Fruit fly (Drosophila melanogaster) whole organism, embryonic: ENCODE measurements around the gene stg.

Experiments used
- BEAF-32 ChIP-seq: fragments of 200-800 bp; sonication (Bioruptor generic); optimal IDR thresholded peaks from 3 replicates; lab custom pipeline; 2017; ENCODE audit warnings: missing biosample characterization, missing genetic modification characterization, mild to moderate bottlenecking, moderate library complexity, missing genetic modification reagents
- Bgb ChIP-seq: fragments of 200-800 bp; sonication (Bioruptor generic); IDR thresholded peaks from 2 replicates; pipeline ENCODE4 v1.3.6; 2022; ENCODE audit warnings: missing biosample characterization, missing genetic modification characterization; ENCODE audit not compliant: partially characterized antibody
- CG10267 ChIP-seq: fragments of 200-800 bp; sonication (Bioruptor generic); optimal IDR thresholded peaks from 2 replicates; lab custom pipeline; 2018; ENCODE audit warnings: missing biosample characterization, mild to moderate bottlenecking, missing genetic modification characterization, moderate library complexity
- CG11504 ChIP-seq: fragments of 200-800 bp; sonication (Bioruptor generic); optimal IDR thresholded peaks from 3 replicates; lab custom pipeline; 2019; ENCODE audit warnings: missing biosample characterization, mild to moderate bottlenecking, missing genetic modification characterization, moderate library complexity
- CG12236 ChIP-seq: fragments of 200-800 bp; sonication (Bioruptor generic); optimal IDR thresholded peaks from 2 replicates; lab custom pipeline; 2016; ENCODE audit warnings: missing biosample characterization, missing genetic modification characterization
- CG12299 ChIP-seq: fragments of 200-800 bp; sonication (Bioruptor generic); optimal IDR thresholded peaks from 2 replicates; lab custom pipeline; 2018; ENCODE audit warnings: missing biosample characterization, mild to moderate bottlenecking, missing genetic modification characterization
- CG12391 ChIP-seq: fragments of 200-800 bp; sonication (Bioruptor generic); optimal IDR thresholded peaks from 3 replicates; lab custom pipeline; 2018; ENCODE audit warnings: missing biosample characterization, mild to moderate bottlenecking, missing genetic modification characterization, moderate library complexity
- CG14710 ChIP-seq: fragments of 200-800 bp; sonication (Bioruptor generic); optimal IDR thresholded peaks from 3 replicates; lab custom pipeline; 2019; ENCODE audit warnings: missing biosample characterization, mild to moderate bottlenecking, missing genetic modification characterization, moderate library complexity
- CG14860 ChIP-seq: fragments of 200-800 bp; sonication (Bioruptor generic); IDR thresholded peaks from 3 replicates; pipeline ENCODE4 v1.3.6; 2022; ENCODE audit warnings: missing biosample characterization, missing genetic modification characterization; ENCODE audit not compliant: partially characterized antibody
- CG15514 ChIP-seq: fragments of 200-800 bp; sonication (Bioruptor generic); optimal IDR thresholded peaks from 3 replicates; lab custom pipeline; 2017; ENCODE audit warnings: missing biosample characterization, missing genetic modification characterization, mild to moderate bottlenecking, moderate library complexity, missing genetic modification reagents
- CG17186 ChIP-seq: fragments of 200-800 bp; sonication (Bioruptor generic); optimal IDR thresholded peaks from 3 replicates; lab custom pipeline; 2017; ENCODE audit warnings: missing biosample characterization, missing genetic modification reagents, missing genetic modification characterization
- CG17361 ChIP-seq: fragments of 200-800 bp; sonication (Bioruptor generic); IDR thresholded peaks from 3 replicates; pipeline ENCODE4 v1.3.6; 2022; ENCODE audit warnings: missing biosample characterization, missing genetic modification characterization
- CG17829 ChIP-seq: fragments of 200-800 bp; optimal IDR thresholded peaks from 2 replicates; lab custom pipeline; 2019; ENCODE audit warnings: missing biosample characterization, mild to moderate bottlenecking, missing genetic modification characterization, moderate library complexity
- CG18619 ChIP-seq: fragments of 200-800 bp; sonication (Bioruptor generic); optimal IDR thresholded peaks from 3 replicates; lab custom pipeline; 2017; ENCODE audit warnings: missing biosample characterization, mild to moderate bottlenecking, missing genetic modification characterization
- CG2116 ChIP-seq: fragments of 200-800 bp; sonication (Bioruptor generic); optimal IDR thresholded peaks from 3 replicates; lab custom pipeline; 2018; ENCODE audit warnings: missing biosample characterization, mild to moderate bottlenecking, missing genetic modification characterization
- CG2199 ChIP-seq: fragments of 200-800 bp; sonication (Bioruptor generic); IDR thresholded peaks from 3 replicates; pipeline ENCODE4 v1.3.6; 2022; ENCODE audit warnings: missing biosample characterization, missing genetic modification characterization
- CG2889 ChIP-seq: fragments of 200-800 bp; sonication (Bioruptor generic); IDR thresholded peaks from 3 replicates; pipeline ENCODE4 v1.3.6; 2022; ENCODE audit warnings: missing biosample characterization, missing genetic modification characterization
- CG31365 ChIP-seq: fragments of 200-800 bp; sonication (Bioruptor generic); optimal IDR thresholded peaks from 2 replicates; lab custom pipeline; 2018; ENCODE audit warnings: missing biosample characterization, mild to moderate bottlenecking, missing genetic modification characterization
- CG31441 ChIP-seq: fragments of 200-800 bp; sonication (Bioruptor generic); IDR thresholded peaks from 2 replicates; pipeline ENCODE4 v1.3.6; 2022; ENCODE audit warnings: missing biosample characterization, missing genetic modification characterization
- CG34422 ChIP-seq: fragments of 200-800 bp; sonication (Bioruptor generic); IDR thresholded peaks from 3 replicates; pipeline ENCODE4 v1.3.6; 2022; ENCODE audit warnings: missing biosample characterization, missing genetic modification characterization
- CG6791 ChIP-seq: fragments of 200-800 bp; sonication (Bioruptor generic); IDR thresholded peaks from 3 replicates; pipeline ENCODE4 v1.3.6; 2022; ENCODE audit warnings: missing biosample characterization, missing genetic modification characterization; ENCODE audit not compliant: partially characterized antibody
- CG7928 ChIP-seq: fragments of 200-800 bp; sonication (Bioruptor generic); optimal IDR thresholded peaks from 2 replicates; lab custom pipeline; 2017; ENCODE audit warnings: missing biosample characterization, mild to moderate bottlenecking, missing genetic modification characterization
- CG7963 ChIP-seq: fragments of 200-800 bp; sonication (Bioruptor generic); IDR thresholded peaks from 3 replicates; pipeline ENCODE4 v1.3.6; 2022; ENCODE audit warnings: missing biosample characterization, missing genetic modification characterization; ENCODE audit not compliant: partially characterized antibody
- CG8388 ChIP-seq: fragments of 200-800 bp; sonication (Bioruptor generic); optimal IDR thresholded peaks from 2 replicates; lab custom pipeline; 2019; ENCODE audit warnings: missing biosample characterization, mild to moderate bottlenecking, missing genetic modification characterization, moderate library complexity
- CG9609 ChIP-seq: fragments of 200-800 bp; sonication (Bioruptor generic); optimal IDR thresholded peaks from 3 replicates; lab custom pipeline; 2016; ENCODE audit warnings: missing biosample characterization, missing genetic modification characterization
- Dp ChIP-seq: fragments of 200-800 bp; sonication (Bioruptor generic); optimal IDR thresholded peaks from 2 replicates; lab custom pipeline; 2018; ENCODE audit warnings: missing biosample characterization, mild to moderate bottlenecking, missing genetic modification characterization, moderate library complexity
- Ets97D ChIP-seq: fragments of 200-800 bp; sonication (Bioruptor generic); optimal IDR thresholded peaks from 3 replicates; lab custom pipeline; 2016; ENCODE audit warnings: missing biosample characterization, missing genetic modification characterization
- Hey ChIP-seq: fragments of 200-800 bp; sonication (Bioruptor generic); optimal IDR thresholded peaks from 3 replicates; lab custom pipeline; 2018; ENCODE audit warnings: missing biosample characterization, mild to moderate bottlenecking, missing genetic modification characterization
- HmgD ChIP-seq: fragments of 200-800 bp; sonication (Bioruptor generic); optimal IDR thresholded peaks from 3 replicates; lab custom pipeline; 2016; ENCODE audit warnings: missing biosample characterization, missing genetic modification characterization
- Hr3 ChIP-seq: fragments of 200-800 bp; sonication (Bioruptor generic); optimal IDR thresholded peaks from 3 replicates; lab custom pipeline; 2016; ENCODE audit warnings: missing biosample characterization, missing genetic modification characterization
- Lhr ChIP-seq: fragments of 200-800 bp; sonication (Bioruptor generic); optimal IDR thresholded peaks from 3 replicates; lab custom pipeline; 2017; ENCODE audit warnings: mild to moderate bottlenecking, missing biosample characterization, missing genetic modification reagents, missing genetic modification characterization
- Med ChIP-seq: fragments of 200-800 bp; sonication (Bioruptor generic); peaks from one replicate; lab custom pipeline; 2016; ENCODE audit warnings: missing biosample characterization, missing genetic modification characterization, mild to moderate bottlenecking, inconsistent platforms, moderate library complexity
- Opbp ChIP-seq: fragments of 200-800 bp; sonication (Bioruptor generic); IDR thresholded peaks from 3 replicates; pipeline ENCODE4 v1.3.6; 2022; ENCODE audit warnings: missing biosample characterization, missing genetic modification characterization; ENCODE audit not compliant: partially characterized antibody
- Rfx ChIP-seq: fragments of 200-800 bp; sonication (Bioruptor generic); IDR thresholded peaks from 2 replicates; pipeline ENCODE4 v1.3.6; 2022; ENCODE audit warnings: missing biosample characterization, missing genetic modification characterization
- Sin3A ChIP-seq: fragments of >200 bp; optimal IDR thresholded peaks from 2 replicates; lab custom pipeline; 2018
- Stat92E ChIP-seq, 3 experiments: fragments of >200 bp in 2 of 3; fragments of 200-800 bp in 1 of 3; sonication (Bioruptor generic) in 1 of 3; optimal IDR thresholded peaks; 2 replicates each; lab custom pipeline; 2017 to 2019; ENCODE audit warnings: missing biosample characterization in 3 of 3, missing genetic modification characterization in 3 of 3, mild to moderate bottlenecking in 1 of 3, moderate library complexity in 1 of 3
- ase ChIP-seq: fragments of 200-800 bp; sonication (Bioruptor generic); IDR thresholded peaks from 3 replicates; pipeline ENCODE4 v1.3.6; 2022; ENCODE audit warnings: missing biosample characterization, missing genetic modification characterization
- kni ChIP-seq: fragments of 200-800 bp; sonication (Bioruptor generic); optimal IDR thresholded peaks from 3 replicates; lab custom pipeline; 2017; ENCODE audit warnings: mild to moderate bottlenecking, missing biosample characterization, missing genetic modification reagents, missing genetic modification characterization
- nau ChIP-seq: fragments of 200-800 bp; sonication (Bioruptor generic); optimal IDR thresholded peaks from 3 replicates; lab custom pipeline; 2017; ENCODE audit warnings: missing biosample characterization, mild to moderate bottlenecking, missing genetic modification characterization, missing genetic modification reagents
- nerfin-1 ChIP-seq: fragments of 200-800 bp; sonication (Bioruptor generic); optimal IDR thresholded peaks from 3 replicates; lab custom pipeline; 2019; ENCODE audit warnings: missing biosample characterization, mild to moderate bottlenecking, missing genetic modification characterization, moderate library complexity
- odd ChIP-seq: fragments of 200-800 bp; sonication (Bioruptor generic); optimal IDR thresholded peaks from 2 replicates; lab custom pipeline; 2017; ENCODE audit warnings: missing biosample characterization, mild to moderate bottlenecking, missing genetic modification characterization
- salm ChIP-seq: fragments of 200-800 bp; sonication (Bioruptor generic); optimal IDR thresholded peaks from 2 replicates; lab custom pipeline; 2018; ENCODE audit warnings: missing biosample characterization, mild to moderate bottlenecking, missing genetic modification characterization
- sens ChIP-seq: fragments of 200-800 bp; sonication (Bioruptor generic); peaks from one replicate; lab custom pipeline; 2016; ENCODE audit warnings: missing biosample characterization, missing genetic modification characterization
- sima ChIP-seq: fragments of 200-800 bp; sonication (Bioruptor generic); optimal IDR thresholded peaks from 2 replicates; lab custom pipeline; 2016; ENCODE audit warnings: missing biosample characterization, missing genetic modification characterization
- stc ChIP-seq: fragments of 200-800 bp; sonication (Bioruptor generic); IDR thresholded peaks from 2 replicates; pipeline ENCODE4 v1.3.6; 2022; ENCODE audit warnings: missing biosample characterization, missing genetic modification characterization
- sug ChIP-seq: fragments of 200-800 bp; optimal IDR thresholded peaks from 2 replicates; lab custom pipeline; 2019; ENCODE audit warnings: missing biosample characterization, mild to moderate bottlenecking, missing genetic modification characterization, moderate library complexity
- tap ChIP-seq: fragments of 200-800 bp; optimal IDR thresholded peaks from 3 replicates; lab custom pipeline; 2019; ENCODE audit warnings: missing biosample characterization, mild to moderate bottlenecking, missing genetic modification characterization, moderate library complexity
- tna ChIP-seq: fragments of 200-800 bp; sonication (Bioruptor generic); IDR thresholded peaks from 2 replicates; pipeline ENCODE4 v1.3.6; 2022; ENCODE audit warnings: missing biosample characterization, missing genetic modification characterization; ENCODE audit not compliant: partially characterized antibody

Gene stg

DNA sequence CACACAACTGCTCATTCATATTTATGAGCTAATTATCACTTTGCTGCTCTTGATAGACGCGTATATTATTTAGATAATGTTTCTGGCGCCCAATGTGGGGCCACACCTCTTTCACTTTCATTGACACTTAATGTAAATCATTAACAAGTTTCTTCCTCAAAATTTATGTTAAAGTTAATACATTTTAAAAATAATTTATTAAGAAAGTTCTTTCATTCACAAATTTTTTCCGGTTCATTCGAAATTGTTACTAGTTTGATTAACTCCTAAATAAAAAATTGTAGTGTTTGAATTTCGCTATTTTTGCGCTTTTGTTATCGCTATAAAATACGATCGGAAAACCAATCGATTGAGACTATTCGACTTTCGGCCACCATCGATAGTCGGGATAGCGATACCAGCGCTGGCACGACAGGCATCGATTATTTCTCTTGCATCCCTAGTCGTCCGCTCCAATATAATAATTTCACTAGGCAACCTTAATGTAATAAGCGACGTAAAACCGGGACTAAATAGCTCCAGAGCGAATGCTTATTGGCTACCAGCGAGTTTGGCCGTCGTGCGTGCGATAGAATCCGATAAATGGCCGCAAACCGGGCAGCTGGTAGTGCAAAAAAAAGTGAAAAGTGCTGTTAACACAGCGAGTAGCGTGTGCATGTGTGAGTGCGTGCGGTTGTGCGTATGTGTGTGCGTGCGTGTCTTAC lies 26.7 kb downstream of the stg start, which contains the start of gene Usp1 (continued):
- peak; percentile 75 for TF ChIP-seq CG17186 (GFP tag; lab: Kevin White, UChicago)
- TF ChIP-seq HmgD (GFP tag; lab: Kevin White, UChicago) = peak; percentile 42
- peak in 1 of 3 experiments; percentile 42 for TF ChIP-seq Stat92E (GFP tag; optimal IDR thresholded peaks at IDR 0.05; lab: Kevin White, UChicago)
- no peak for TF ChIP-seq ase (GFP tag; lab: Robert Waterston, UW)
- TF ChIP-seq CG31365 (tag; lab: Kevin White, UChicago) = no peak
- peak; percentile 52 for TF ChIP-seq CG17829 (tag; lab: Kevin White, UChicago)
- no peak for TF ChIP-seq CG2199
- peak; percentile 97 for TF ChIP-seq CG2116 (GFP tag; lab: Kevin White, UChicago)
- TF ChIP-seq salm (tag; lab: Kevin White, UChicago) = no peak
- peak; percentile 99 for TF ChIP-seq CG6791 (GFP tag; lab: Robert Waterston, UW)
- peak; percentile 77 for TF ChIP-seq sens (GFP tag; lab: Kevin White, UChicago)
- peak; percentile 8 for TF ChIP-seq sug (tag; lab: Kevin White, UChicago)
- TF ChIP-seq nau = no peak
- peak; percentile 76 for TF ChIP-seq Ets97D (GFP tag; lab: Kevin White, UChicago)
- TF ChIP-seq CG31441 (GFP tag; lab: Robert Waterston, UW) = no peak
- no peak for TF ChIP-seq odd (GFP tag; lab: Kevin White, UChicago)
- TF ChIP-seq Lhr (GFP tag; lab: Kevin White, UChicago) = peak; percentile 32
- peak; percentile 16 for TF ChIP-seq CG9609 (GFP tag; lab: Kevin White, UChicago)
- TF ChIP-seq nerfin-1 (tag; lab: Kevin White, UChicago) = peak; percentile 32
- TF ChIP-seq CG2889 (GFP tag; lab: Robert Waterston, UW) = no peak
- TF ChIP-seq Rfx (GFP tag; lab: Robert Waterston, UW) = 0 out of 2 replicates have a peak, but pooled peaks have one; percentile 20
- peak; percentile 90 for TF ChIP-seq Dp (GFP tag; lab: Kevin White, UChicago)
- TF ChIP-seq kni (GFP tag; lab: Kevin White, UChicago) = peak; percentile 4
- TF ChIP-seq CG7928 = peak; percentile 85
- TF ChIP-seq CG11504 = no peak
- TF ChIP-seq Bgb = peak; percentile 98
- peak; percentile 96 for TF ChIP-seq Opbp (GFP tag; lab: Robert Waterston, UW)
- peak; percentile 52; the same call in 1 of the 3 replicates for TF ChIP-seq CG34422 (GFP tag; lab: Robert Waterston, UW)
- TF ChIP-seq Hey (tag; lab: Kevin White, UChicago) = no peak
- TF ChIP-seq stc (GFP tag; lab: Robert Waterston, UW) = no peak
- peak; percentile 50 for TF ChIP-seq CG14710
- TF ChIP-seq CG12236 (GFP tag; lab: Kevin White, UChicago) = no peak
- TF ChIP-seq CG17361 = peak; percentile 94; the same call in 2 of the 3 replicates
- peak; percentile 10 for TF ChIP-seq CG12299 (tag; lab: Kevin White, UChicago)
- peak; percentile 60 for TF ChIP-seq CG15514 (GFP tag; lab: Kevin White, UChicago)
- TF ChIP-seq Med (GFP tag; lab: Kevin White, UChicago) = peak; percentile 83
- TF ChIP-seq tap (tag; lab: Kevin White, UChicago) = no peak
- TF ChIP-seq CG14860 = peak; percentile 97
- TF ChIP-seq Hr3 (GFP tag; lab: Kevin White, UChicago) = no peak
- TF ChIP-seq Sin3A = peak; percentile 72
- TF ChIP-seq sima (GFP tag; lab: Kevin White, UChicago) = no peak
- TF ChIP-seq tna (GFP tag; lab: Robert Waterston, UW) = peak; percentile 98
- TF ChIP-seq CG7963 (GFP tag; lab: Robert Waterston, UW) = peak; percentile 97
- peak; percentile 12 for TF ChIP-seq CG12391 (tag; lab: Kevin White, UChicago)
- peak; percentile 94 for TF ChIP-seq BEAF-32 (GFP tag; lab: Kevin White, UChicago)
- TF ChIP-seq CG8388 (GFP tag; lab: Kevin White, UChicago) = no peak
- peak; percentile 53 for TF ChIP-seq CG10267
- TF ChIP-seq CG18619 (GFP tag; lab: Kevin White, UChicago) = no peak
